Worm (Caenorhabditis elegans) whole organism, L4 larva: ENCODE data around the gene hmg-1.1.
A peak's percentile ranks its signal among the peaks of the same experiment; 100 is the strongest.

Source experiments
- ZK546.5 ChIP-seq, 2 experiments: sonication (generic microtip); optimal IDR thresholded peaks; 2 replicates each; lab custom pipeline; 2017; ENCODE audit warnings: missing biosample characterization in 2 of 2, missing genetic modification characterization in 2 of 2
- ceh-82 ChIP-seq: sonication (generic microtip); optimal IDR thresholded peaks from 2 replicates; lab custom pipeline; 2017; ENCODE audit warnings: missing biosample characterization, missing genetic modification characterization
- fos-1 ChIP-seq: fragments of 150-350 bp; optimal IDR thresholded peaks from 2 replicates; lab custom pipeline; 2014; ENCODE audit warnings: missing biosample characterization, missing genetic modification characterization
- lin-1 ChIP-seq: fragments of 200-800 bp; sonication (Bioruptor generic); IDR thresholded peaks from 2 replicates; pipeline ENCODE4 v1.3.6; 2022; ENCODE audit warnings: missing genetic modification reagents, missing genetic modification characterization, missing compliant biosample characterization
- lin-39 ChIP-seq: fragments of 150-350 bp; optimal IDR thresholded peaks from 2 replicates; lab custom pipeline; 2014; ENCODE audit warnings: missing biosample characterization, missing genetic modification reagents, missing genetic modification characterization
- mdl-1 ChIP-seq, 2 experiments: fragments of 150-350 bp in 1 of 2; sonication (generic microtip) in 1 of 2; optimal IDR thresholded peaks; 2 replicates each; lab custom pipeline; 2014 to 2017; ENCODE audit warnings: missing biosample characterization in 2 of 2, missing genetic modification characterization in 2 of 2
- nhr-111 ChIP-seq: fragments of 200-800 bp; sonication (Bioruptor generic); optimal IDR thresholded peaks from 2 replicates; lab custom pipeline; 2018; ENCODE audit warnings: mild to moderate bottlenecking, missing genetic modification characterization, missing compliant biosample characterization
- nhr-237 ChIP-seq: sonication (generic microtip); optimal IDR thresholded peaks from 2 replicates; lab custom pipeline; 2017; ENCODE audit warnings: missing biosample characterization, missing genetic modification characterization
- nhr-42 ChIP-seq: fragments of 200-800 bp; sonication (Bioruptor generic); IDR thresholded peaks from 2 replicates; pipeline ENCODE4 v1.3.6; 2022; ENCODE audit warnings: missing genetic modification characterization, missing compliant biosample characterization
- nhr-48 ChIP-seq: sonication (generic microtip); optimal IDR thresholded peaks from 2 replicates; lab custom pipeline; 2016; ENCODE audit warnings: mild to moderate bottlenecking, missing genetic modification characterization, missing compliant biosample characterization
- nhr-76 ChIP-seq: fragments of 150-350 bp; optimal IDR thresholded peaks from 2 replicates; lab custom pipeline; 2014; ENCODE audit warnings: missing biosample characterization, missing genetic modification characterization
- nhr-77 ChIP-seq: fragments of 150-350 bp; optimal IDR thresholded peaks from 2 replicates; lab custom pipeline; 2014; ENCODE audit warnings: missing biosample characterization, missing genetic modification characterization
- unc-39 ChIP-seq: sonication (generic microtip); optimal IDR thresholded peaks from 2 replicates; lab custom pipeline; 2017; ENCODE audit warnings: missing biosample characterization, missing genetic modification characterization
- ztf-11 ChIP-seq: fragments of 150-350 bp; optimal IDR thresholded peaks from 2 replicates; lab custom pipeline; 2014; ENCODE audit warnings: missing biosample characterization, missing genetic modification characterization

- no peak for TF ChIP-seq nhr-42 (GFP tag; lab: Robert Waterston, UW)
- no peak for TF ChIP-seq nhr-76
- no peak for TF ChIP-seq nhr-111 (GFP tag; lab: Kevin White, UChicago)
- no peak for TF ChIP-seq lin-1 (GFP tag; lab: Robert Waterston, UW)
- no peak for TF ChIP-seq fos-1
- TF ChIP-seq nhr-237 (tag; lab: Kevin White, UChicago) = no peak
- TF ChIP-seq mdl-1 (tag; optimal IDR thresholded peaks at IDR 0.05; lab: Kevin White, UChicago) = peak in 1 of 2 experiments; percentile 77
- peak; percentile 11 for TF ChIP-seq nhr-48 (tag; lab: Kevin White, UChicago)
- TF ChIP-seq ZK546.5 (tag; optimal IDR thresholded peaks at IDR 0.05; lab: Kevin White, UChicago) = no peak
- no peak for TF ChIP-seq lin-39 (tag; lab: Kevin White, UChicago)
- no peak for TF ChIP-seq ceh-82 (tag; lab: Kevin White, UChicago)
- TF ChIP-seq ztf-11 (tag; lab: Kevin White, UChicago) = no peak
- peak; percentile 74 for TF ChIP-seq nhr-77 (tag; lab: Kevin White, UChicago)
- TF ChIP-seq unc-39 (tag; lab: Kevin White, UChicago) = no peak
Observed at ce11 chrII:14244457-14245254, 5.8 kb upstream of the hmg-1.1 start.
